Fruit fly (Drosophila melanogaster) whole organism, wandering third instar larva: Measurements from ENCODE around the gene noc.

Experiments used
- Hr78 ChIP-seq: fragments of >200 bp; optimal IDR thresholded peaks from 2 replicates; lab custom pipeline; 2017; ENCODE audit warnings: missing biosample characterization, missing genetic modification characterization
- OdsH ChIP-seq: fragments of 200-800 bp; sonication (Bioruptor generic); optimal IDR thresholded peaks from 2 replicates; lab custom pipeline; 2016; ENCODE audit warnings: missing biosample characterization, mild to moderate bottlenecking, missing genetic modification characterization
- br ChIP-seq: fragments of 200-800 bp; sonication (Bioruptor generic); optimal IDR thresholded peaks from 2 replicates; lab custom pipeline; 2016; ENCODE audit warnings: missing biosample characterization, missing genetic modification characterization
- fru ChIP-seq: fragments of 200-800 bp; sonication (Bioruptor generic); optimal IDR thresholded peaks from 3 replicates; lab custom pipeline; 2016; ENCODE audit warnings: missing biosample characterization, mild to moderate bottlenecking, missing genetic modification characterization
- pan ChIP-seq: fragments of >200 bp; optimal IDR thresholded peaks from 2 replicates; lab custom pipeline; 2017

- TF ChIP-seq Hr78 (GFP tag; lab: Kevin White, UChicago), result no peak
- no peak for TF ChIP-seq br (GFP tag; lab: Kevin White, UChicago)
- TF ChIP-seq pan (lab: Kevin White, UChicago), result no peak
- TF ChIP-seq fru (GFP tag; lab: Kevin White, UChicago), result no peak
- no peak for TF ChIP-seq OdsH (GFP tag; lab: Kevin White, UChicago)
Observed at dm6 chr2L:14478864-14479263, 11.8 kb upstream of the noc start.
